Worm (Caenorhabditis elegans) whole organism, young adult: ENCODE data around the gene ras-2.

Experiments
- B0336.3 ChIP-seq: fragments of 200-800 bp; sonication (Bioruptor generic); IDR thresholded peaks from 2 replicates; pipeline ENCODE4 v1.3.6; 2022; ENCODE audit warnings: missing genetic modification characterization, missing compliant biosample characterization
- C06A6.2 ChIP-seq: fragments of 200-800 bp; sonication (Bioruptor generic); conservative IDR thresholded peaks from 2 replicates; pipeline ENCODE4 v1.3.6; 2022; ENCODE audit warnings: missing genetic modification characterization, missing compliant biosample characterization
- F22D6.2 ChIP-seq: sonication (generic microtip); optimal IDR thresholded peaks from 2 replicates; lab custom pipeline; 2016; ENCODE audit warnings: mild to moderate bottlenecking, missing genetic modification characterization, missing compliant biosample characterization
- F33H1.4 ChIP-seq: fragments of 200-800 bp; sonication (Bioruptor generic); IDR thresholded peaks from 2 replicates; pipeline ENCODE4 v1.3.6; 2022; ENCODE audit warnings: missing genetic modification reagents, missing genetic modification characterization, missing compliant biosample characterization
- F37B4.10 ChIP-seq: fragments of 200-800 bp; sonication (Bioruptor generic); IDR thresholded peaks from 2 replicates; pipeline ENCODE4 v1.3.6; 2022; ENCODE audit warnings: missing genetic modification characterization, missing compliant biosample characterization
- T26A5.8 ChIP-seq: sonication (generic microtip); optimal IDR thresholded peaks from 2 replicates; lab custom pipeline; 2016; ENCODE audit warnings: missing genetic modification characterization, missing compliant biosample characterization
- Y53F4B.3 ChIP-seq: fragments of 200-800 bp; sonication (Bioruptor generic); IDR thresholded peaks from 2 replicates; pipeline ENCODE4 v1.3.6; 2022; ENCODE audit warnings: missing genetic modification reagents, missing genetic modification characterization, missing compliant biosample characterization
- akir-1 ChIP-seq: fragments of 200-800 bp; sonication (Bioruptor generic); optimal IDR thresholded peaks from 2 replicates; lab custom pipeline; 2018; ENCODE audit warnings: mild to moderate bottlenecking, missing genetic modification characterization, moderate library complexity, missing compliant biosample characterization
- ama-1 ChIP-seq, 3 experiments: fragments of 150-350 bp in 1 of 3; sonication (generic microtip) in 2 of 3; optimal IDR thresholded peaks; 2 replicates each; lab custom pipeline; 2014 to 2018; ENCODE audit warnings: missing biosample characterization in 2 of 3, missing genetic modification characterization in 2 of 3, missing genetic modification reagents in 2 of 3
- attf-5 ChIP-seq: fragments of 200-800 bp; sonication (Bioruptor generic); optimal IDR thresholded peaks from 2 replicates; lab custom pipeline; 2018; ENCODE audit warnings: mild to moderate bottlenecking, missing genetic modification characterization, missing compliant biosample characterization
- bed-1 ChIP-seq: fragments of 200-800 bp; sonication (Bioruptor generic); IDR thresholded peaks from 2 replicates; pipeline ENCODE4 v1.3.6; 2022; ENCODE audit warnings: missing genetic modification reagents, missing genetic modification characterization, missing compliant biosample characterization
- ccch-3 ChIP-seq: fragments of 200-800 bp; sonication (Bioruptor generic); optimal IDR thresholded peaks from 2 replicates; lab custom pipeline; 2018; ENCODE audit warnings: mild to moderate bottlenecking, missing genetic modification characterization, missing compliant biosample characterization
- cebp-2 ChIP-seq: fragments of 200-800 bp; sonication (Bioruptor generic); IDR thresholded peaks from 2 replicates; pipeline ENCODE4 v1.3.6; 2022; ENCODE audit warnings: missing genetic modification characterization, missing compliant biosample characterization
- chd-7 ChIP-seq: sonication (generic microtip); optimal IDR thresholded peaks from 2 replicates; lab custom pipeline; 2016; ENCODE audit warnings: mild to moderate bottlenecking, missing genetic modification characterization, moderate library complexity, missing compliant biosample characterization
- die-1 ChIP-seq: sonication (generic microtip); optimal IDR thresholded peaks from 2 replicates; lab custom pipeline; 2016; ENCODE audit warnings: missing genotype, mild to moderate bottlenecking, missing genetic modification characterization, missing compliant biosample characterization
- dpl-1 ChIP-seq: fragments of 150-350 bp; optimal IDR thresholded peaks from 2 replicates; lab custom pipeline; 2014; ENCODE audit warnings: missing biosample characterization, missing genetic modification reagents, missing genetic modification characterization
- ekl-4 ChIP-seq: fragments of 200-800 bp; sonication (Bioruptor generic); IDR thresholded peaks from 2 replicates; pipeline ENCODE4 v1.3.6; 2022; ENCODE audit warnings: missing genetic modification reagents, missing genetic modification characterization, missing compliant biosample characterization
- ets-4 ChIP-seq: fragments of 200-800 bp; sonication (Bioruptor generic); optimal IDR thresholded peaks from 2 replicates; lab custom pipeline; 2018; ENCODE audit warnings: mild to moderate bottlenecking, missing genetic modification characterization, missing compliant biosample characterization
- fkh-3 ChIP-seq: sonication (generic microtip); optimal IDR thresholded peaks from 2 replicates; lab custom pipeline; 2016; ENCODE audit warnings: mild to moderate bottlenecking, missing genetic modification characterization, missing compliant biosample characterization
- lag-1 ChIP-seq: fragments of 200-800 bp; sonication (Bioruptor generic); IDR thresholded peaks from 2 replicates; pipeline ENCODE4 v1.3.6; 2022; ENCODE audit warnings: missing genetic modification reagents, missing genetic modification characterization, missing compliant biosample characterization
- lin-26 ChIP-seq: fragments of 200-800 bp; sonication (Bioruptor generic); IDR thresholded peaks from 2 replicates; pipeline ENCODE4 v1.3.6; 2022; ENCODE audit warnings: missing genetic modification reagents, missing genetic modification characterization, missing compliant biosample characterization
- nhr-120 ChIP-seq: fragments of 200-800 bp; sonication (Bioruptor generic); IDR thresholded peaks from 2 replicates; pipeline ENCODE4 v1.3.6; 2022; ENCODE audit warnings: missing genetic modification characterization, missing compliant biosample characterization
- nhr-80 ChIP-seq: sonication (generic microtip); optimal IDR thresholded peaks from 2 replicates; lab custom pipeline; 2016; ENCODE audit warnings: missing genetic modification characterization, missing compliant biosample characterization
- pbrm-1 ChIP-seq: fragments of 200-800 bp; sonication (Bioruptor generic); IDR thresholded peaks from 2 replicates; pipeline ENCODE4 v1.3.6; 2022; ENCODE audit warnings: missing genetic modification reagents, missing genetic modification characterization, missing compliant biosample characterization
- pha-4 ChIP-seq: fragments of 150-350 bp; sonication (generic microtip); optimal IDR thresholded peaks from 2 replicates; lab custom pipeline; 2014; ENCODE audit warnings: missing biosample characterization, missing genetic modification reagents, missing genetic modification characterization
- rcor-1 ChIP-seq: fragments of 200-800 bp; sonication (Bioruptor generic); IDR thresholded peaks from 2 replicates; pipeline ENCODE4 v1.3.6; 2022; ENCODE audit warnings: missing genetic modification reagents, missing genetic modification characterization, missing compliant biosample characterization
- snpc-4 ChIP-seq, 5 experiments: fragments of 150-350 bp in 1 of 5; sonication (generic microtip) in 4 of 5; optimal IDR thresholded peaks; 2 replicates each; lab custom pipeline; 2014 to 2018; ENCODE audit warnings: missing genetic modification characterization in 5 of 5, missing biosample characterization in 3 of 5, antibody characterized with exemption in 2 of 5, mild to moderate bottlenecking in 2 of 5, missing compliant biosample characterization in 2 of 5, missing genotype in 2 of 5, moderate library complexity in 2 of 5, missing genetic modification reagents in 1 of 5
- somi-1 ChIP-seq: fragments of 200-800 bp; sonication (Bioruptor generic); optimal IDR thresholded peaks from 2 replicates; lab custom pipeline; 2018; ENCODE audit warnings: mild to moderate bottlenecking, missing genetic modification characterization, missing compliant biosample characterization
- sptf-2 ChIP-seq: fragments of 200-800 bp; sonication (Bioruptor generic); optimal IDR thresholded peaks from 2 replicates; lab custom pipeline; 2018; ENCODE audit warnings: mild to moderate bottlenecking, missing genetic modification characterization, missing compliant biosample characterization
- xnd-1 ChIP-seq: sonication (generic microtip); optimal IDR thresholded peaks from 2 replicates; lab custom pipeline; 2016; ENCODE audit warnings: missing genotype, missing genetic modification reagents, missing genetic modification characterization, missing compliant biosample characterization
- zim-3 ChIP-seq: sonication (generic microtip); optimal IDR thresholded peaks from 2 replicates; lab custom pipeline; 2017; ENCODE audit warnings: mild to moderate bottlenecking, missing genetic modification characterization, moderate library complexity, missing compliant biosample characterization
- ztf-18 ChIP-seq: sonication (generic microtip); optimal IDR thresholded peaks from 2 replicates; lab custom pipeline; 2016; ENCODE audit warnings: missing genotype, mild to moderate bottlenecking, missing genetic modification characterization, missing compliant biosample characterization
- ztf-25 ChIP-seq: fragments of 200-800 bp; sonication (Bioruptor generic); IDR thresholded peaks from 2 replicates; pipeline ENCODE4 v1.3.6; 2022; ENCODE audit warnings: missing genetic modification reagents, missing genetic modification characterization, missing compliant biosample characterization

ras-2 gene

ce11 chrIII:4699922-4700321 lies 40.0 kb downstream of the ras-2 start, which contains the start of gene sel-13:
sel-13 (minus strand) TSS chrIII:4700224.
- TF ChIP-seq rcor-1 (GFP tag; lab: Robert Waterston, UW) (no peak), F33H1.4 (no peak), fkh-3 (tag; lab: Kevin White, UChicago) (no peak), zim-3 (tag; lab: Kevin White, UChicago) (no peak), nhr-120 (GFP tag; lab: Robert Waterston, UW) (no peak), F37B4.10 (GFP tag; lab: Robert Waterston, UW) (no peak), dpl-1 (GFP tag; lab: Kevin White, UChicago) (no peak), sptf-2 (GFP tag; lab: Kevin White, UChicago) (no peak), pbrm-1 (GFP tag; lab: Robert Waterston, UW) (no peak)
- TF ChIP-seq, all 124 proteins: peak for 0

ce11 chrIII:4697819-4698218 lies 42.1 kb downstream of the ras-2 start, which contains the start of gene dnj-18:
dnj-18 (plus strand) TSS chrIII:4698119.
- no peak for TF ChIP-seq xnd-1
- no peak for TF ChIP-seq bed-1 (GFP tag; lab: Robert Waterston, UW)
- TF ChIP-seq chd-7 (tag; lab: Kevin White, UChicago), result no peak
- TF ChIP-seq ccch-3, result no peak

- TF ChIP-seq cebp-2 (GFP tag; lab: Robert Waterston, UW) (no peak), nhr-80 (no peak), lag-1 (no peak), Y53F4B.3 (GFP tag; lab: Robert Waterston, UW) (no peak)
These were observed 43.0 kb downstream of the ras-2 start for ce11 chrIII:4696903-4697302.

- TF ChIP-seq ztf-18 (tag; lab: Kevin White, UChicago), result peak; percentile 29
- no peak for TF ChIP-seq snpc-4 (GFP tag; optimal IDR thresholded peaks at IDR 0.05; lab: Kevin White, UChicago)
- no peak for TF ChIP-seq snpc-4 (tag; optimal IDR thresholded peaks at IDR 0.05; lab: Kevin White, UChicago)
- TF ChIP-seq ama-1 (optimal IDR thresholded peaks at IDR 0.05; lab: Kevin White, UChicago), result no peak
- peak in 1 of 2 experiments; percentile 18 for TF ChIP-seq ama-1 (GFP tag; optimal IDR thresholded peaks at IDR 0.05; lab: Kevin White, UChicago)
- no peak for TF ChIP-seq C06A6.2 (GFP tag; lab: Robert Waterston, UW)
- no peak for TF ChIP-seq lin-26
- 0 out of 2 replicates have a peak, but pooled peaks have one; percentile 20 for TF ChIP-seq ekl-4 (GFP tag; lab: Robert Waterston, UW)
These were observed 44.8 kb downstream of the ras-2 start, which contains the start of gene T04A8.7 for ce11 chrIII:4695057-4695456. T04A8.7 (plus strand) TSS chrIII:4695357.

ce11 chrIII:4693695-4694094 lies 46.2 kb downstream of the ras-2 start, which contains the start of gene T04A8.8:
T04A8.8 (plus strand) TSS chrIII:4693995.
- TF ChIP-seq akir-1 (no peak), ztf-25 (GFP tag; lab: Robert Waterston, UW) (no peak), ets-4 (GFP tag; lab: Kevin White, UChicago) (no peak), chd-7 (tag; lab: Kevin White, UChicago) (no peak), somi-1 (GFP tag; lab: Kevin White, UChicago) (no peak), pha-4 (no peak), B0336.3 (GFP tag; lab: Robert Waterston, UW) (no peak), attf-5 (GFP tag; lab: Kevin White, UChicago) (no peak), nhr-120 (GFP tag; lab: Robert Waterston, UW) (no peak), T26A5.8 (tag; lab: Kevin White, UChicago) (no peak), F37B4.10 (GFP tag; lab: Robert Waterston, UW) (no peak), die-1 (tag; lab: Kevin White, UChicago) (no peak), F22D6.2 (tag; lab: Kevin White, UChicago) (no peak)
- TF ChIP-seq, all 124 proteins: peak for 0
